Worm (Caenorhabditis elegans): ENCODE measurements around the gene str-88.

- no peak for TF ChIP-seq tab-1 (GFP tag; IDR thresholded peaks at IDR 0.05)
- TF ChIP-seq med-1 (GFP tag; optimal IDR thresholded peaks at IDR 0.05; ENCODE audit: insufficient read depth): no peak
- no peak for TF ChIP-seq ref-1 (GFP tag; conservative IDR thresholded peaks at IDR 0.05)
- TF ChIP-seq ztf-29 (GFP tag; IDR thresholded peaks at IDR 0.05): no peak
Observed at ce11 chrV:15404859-15405258, 21.2 kb upstream of the str-88 start, which contains the start of gene srh-258.
